Fruit fly (Drosophila melanogaster) whole organism, embryonic: ENCODE measurements around the gene ETHR.

Experiments
- ATbp ChIP-seq: fragments of 200-800 bp; sonication (Bioruptor generic); optimal IDR thresholded peaks from 2 replicates; lab custom pipeline; 2017; ENCODE audit warnings: missing biosample characterization, mild to moderate bottlenecking, missing genetic modification characterization, missing genetic modification reagents
- Abd-B ChIP-seq: fragments of 200-800 bp; sonication (Bioruptor generic); optimal IDR thresholded peaks from 2 replicates; lab custom pipeline; 2018; ENCODE audit warnings: missing biosample characterization, mild to moderate bottlenecking, missing genetic modification characterization, moderate library complexity
- B-H1 ChIP-seq: fragments of 200-800 bp; sonication (Bioruptor generic); IDR thresholded peaks from 3 replicates; pipeline ENCODE4 v1.3.6; 2022; ENCODE audit warnings: missing biosample characterization, missing genetic modification characterization
- CG10959 ChIP-seq: fragments of 200-800 bp; sonication (Bioruptor generic); IDR thresholded peaks from 2 replicates; pipeline ENCODE4 v1.3.6; 2022; ENCODE audit warnings: missing biosample characterization, missing genetic modification characterization
- CG10979 ChIP-seq: fragments of 200-800 bp; sonication (Bioruptor generic); optimal IDR thresholded peaks from 2 replicates; lab custom pipeline; 2018; ENCODE audit warnings: missing biosample characterization, mild to moderate bottlenecking, missing genetic modification characterization, moderate library complexity
- CG11504 ChIP-seq: fragments of 200-800 bp; sonication (Bioruptor generic); optimal IDR thresholded peaks from 3 replicates; lab custom pipeline; 2019; ENCODE audit warnings: missing biosample characterization, mild to moderate bottlenecking, missing genetic modification characterization, moderate library complexity
- CG13296 ChIP-seq: fragments of 200-800 bp; sonication (Bioruptor generic); optimal IDR thresholded peaks from 3 replicates; lab custom pipeline; 2018; ENCODE audit warnings: missing biosample characterization, mild to moderate bottlenecking, missing genetic modification characterization
- CG14441 ChIP-seq: fragments of 200-800 bp; sonication (Bioruptor generic); IDR thresholded peaks from 2 replicates; pipeline ENCODE4 v1.3.6; 2022; ENCODE audit warnings: missing biosample characterization, missing genetic modification characterization
- CG1529 ChIP-seq: fragments of 200-800 bp; sonication (Bioruptor generic); optimal IDR thresholded peaks from 3 replicates; lab custom pipeline; 2018; ENCODE audit warnings: missing biosample characterization, missing genetic modification characterization
- CG15696 ChIP-seq: fragments of 200-800 bp; sonication (Bioruptor generic); optimal IDR thresholded peaks from 2 replicates; lab custom pipeline; 2019; ENCODE audit warnings: missing biosample characterization, mild to moderate bottlenecking, missing genetic modification characterization, moderate library complexity
- CG17829 ChIP-seq: fragments of 200-800 bp; optimal IDR thresholded peaks from 2 replicates; lab custom pipeline; 2019; ENCODE audit warnings: missing biosample characterization, mild to moderate bottlenecking, missing genetic modification characterization, moderate library complexity
- CG18599 ChIP-seq: fragments of 200-800 bp; sonication (Bioruptor generic); optimal IDR thresholded peaks from 3 replicates; lab custom pipeline; 2017; ENCODE audit warnings: missing biosample characterization, missing genetic modification characterization, mild to moderate bottlenecking, moderate library complexity, missing genetic modification reagents
- CG18619 ChIP-seq: fragments of 200-800 bp; sonication (Bioruptor generic); optimal IDR thresholded peaks from 3 replicates; lab custom pipeline; 2017; ENCODE audit warnings: missing biosample characterization, mild to moderate bottlenecking, missing genetic modification characterization
- CG18764 ChIP-seq: fragments of 200-800 bp; sonication (Bioruptor generic); optimal IDR thresholded peaks from 3 replicates; lab custom pipeline; 2016; ENCODE audit warnings: missing biosample characterization, missing genetic modification characterization
- CG2678 ChIP-seq: fragments of 200-800 bp; sonication (Bioruptor generic); optimal IDR thresholded peaks from 3 replicates; lab custom pipeline; 2019; ENCODE audit warnings: missing biosample characterization, mild to moderate bottlenecking, missing genetic modification characterization, moderate library complexity
- CG2875 ChIP-seq: fragments of 200-800 bp; sonication (Bioruptor generic); optimal IDR thresholded peaks from 2 replicates; lab custom pipeline; 2017; ENCODE audit warnings: missing biosample characterization, mild to moderate bottlenecking, missing genetic modification characterization, missing genetic modification reagents
- CG32532 ChIP-seq: fragments of 200-800 bp; sonication (Bioruptor generic); IDR thresholded peaks from 2 replicates; pipeline ENCODE4 v1.3.6; 2022; ENCODE audit warnings: missing biosample characterization, missing genetic modification characterization
- CG34224 ChIP-seq: fragments of 200-800 bp; sonication (Bioruptor generic); IDR thresholded peaks from 3 replicates; pipeline ENCODE4 v1.3.6; 2022; ENCODE audit warnings: missing biosample characterization, missing genetic modification characterization; ENCODE audit not compliant: partially characterized antibody
- CG4360 ChIP-seq: fragments of 200-800 bp; sonication (Bioruptor generic); IDR thresholded peaks from 2 replicates; pipeline ENCODE4 v1.3.6; 2022; ENCODE audit warnings: missing biosample characterization, missing genetic modification characterization
- CG4404 ChIP-seq: fragments of 200-800 bp; sonication (Bioruptor generic); IDR thresholded peaks from 2 replicates; pipeline ENCODE4 v1.3.6; 2022; ENCODE audit warnings: missing biosample characterization, missing genetic modification characterization
- CG7556 ChIP-seq: fragments of 200-800 bp; sonication (Bioruptor generic); optimal IDR thresholded peaks from 2 replicates; lab custom pipeline; 2017; ENCODE audit warnings: missing biosample characterization, mild to moderate bottlenecking, missing genetic modification characterization
- CG8290 ChIP-seq, 3 experiments: fragments of 200-800 bp; sonication (Bioruptor generic); optimal IDR thresholded peaks; 2 replicates each; lab custom pipeline; 2016 to 2019; ENCODE audit warnings: missing biosample characterization in 3 of 3, missing genetic modification characterization in 3 of 3, mild to moderate bottlenecking in 2 of 3, moderate library complexity in 1 of 3
- CG8765 ChIP-seq: fragments of 200-800 bp; sonication (Bioruptor generic); IDR thresholded peaks from 2 replicates; pipeline ENCODE4 v1.3.6; 2022; ENCODE audit warnings: missing biosample characterization, missing genetic modification characterization
- CG9215 ChIP-seq: fragments of 200-800 bp; sonication (Bioruptor generic); IDR thresholded peaks from 2 replicates; pipeline ENCODE4 v1.3.6; 2022; ENCODE audit warnings: missing biosample characterization, missing genetic modification characterization
- CG9817 ChIP-seq: fragments of 200-800 bp; sonication (Bioruptor generic); optimal IDR thresholded peaks from 2 replicates; lab custom pipeline; 2018; ENCODE audit warnings: missing biosample characterization, mild to moderate bottlenecking, missing genetic modification characterization, moderate library complexity
- CTCF ChIP-seq: fragments of 200-800 bp; sonication (Bioruptor generic); optimal IDR thresholded peaks from 2 replicates; lab custom pipeline; 2017; ENCODE audit warnings: missing biosample characterization, mild to moderate bottlenecking, missing genetic modification characterization, moderate library complexity
- D19B ChIP-seq: fragments of 200-800 bp; sonication (Bioruptor generic); optimal IDR thresholded peaks from 2 replicates; lab custom pipeline; 2017; ENCODE audit warnings: missing biosample characterization, mild to moderate bottlenecking, missing genetic modification characterization
- E2f1 ChIP-seq: fragments of 200-800 bp; sonication (Bioruptor generic); IDR thresholded peaks from 2 replicates; pipeline ENCODE4 v1.3.6; 2022; ENCODE audit warnings: missing biosample characterization, missing genetic modification characterization
- Ets65A ChIP-seq: fragments of 200-800 bp; sonication (Bioruptor generic); peaks from one replicate; lab custom pipeline; 2016; ENCODE audit warnings: missing biosample characterization, missing genetic modification characterization
- Gug ChIP-seq: fragments of 200-800 bp; sonication (Bioruptor generic); IDR thresholded peaks from 4 replicates; pipeline ENCODE4 v1.3.6; 2022; ENCODE audit warnings: missing biosample characterization, missing genetic modification characterization
- HLH3B ChIP-seq: fragments of 200-800 bp; sonication (Bioruptor generic); IDR thresholded peaks from 2 replicates; pipeline ENCODE4 v1.3.6; 2022; ENCODE audit warnings: missing biosample characterization, missing genetic modification characterization
- Hey ChIP-seq: fragments of 200-800 bp; sonication (Bioruptor generic); optimal IDR thresholded peaks from 3 replicates; lab custom pipeline; 2018; ENCODE audit warnings: missing biosample characterization, mild to moderate bottlenecking, missing genetic modification characterization
- Hr51 ChIP-seq, 2 experiments: fragments of 200-800 bp; sonication (Bioruptor generic); optimal IDR thresholded peaks; 2 replicates in 1 of 2; 3 replicates in 1 of 2; lab custom pipeline; 2016 to 2018; ENCODE audit warnings: missing biosample characterization in 2 of 2, missing genetic modification characterization in 2 of 2, mild to moderate bottlenecking in 1 of 2, moderate library complexity in 1 of 2
- Vsx1 ChIP-seq: fragments of 200-800 bp; sonication (Bioruptor generic); optimal IDR thresholded peaks from 2 replicates; lab custom pipeline; 2017; ENCODE audit warnings: missing biosample characterization, mild to moderate bottlenecking, missing genetic modification characterization, missing genetic modification reagents
- YL-1 ChIP-seq: fragments of 200-800 bp; sonication (Bioruptor generic); optimal IDR thresholded peaks from 3 replicates; lab custom pipeline; 2017; ENCODE audit warnings: missing biosample characterization, mild to moderate bottlenecking, missing genetic modification characterization
- amos ChIP-seq: fragments of 200-800 bp; sonication (Bioruptor generic); IDR thresholded peaks from 2 replicates; pipeline ENCODE4 v1.3.6; 2022; ENCODE audit warnings: missing biosample characterization, missing genetic modification characterization; ENCODE audit not compliant: partially characterized antibody
- chinmo ChIP-seq: fragments of 200-800 bp; sonication (Bioruptor generic); IDR thresholded peaks from 4 replicates; pipeline ENCODE4 v1.3.6; 2022; ENCODE audit warnings: missing biosample characterization, missing genetic modification characterization; ENCODE audit not compliant: partially characterized antibody
- ci ChIP-seq: fragments of 200-800 bp; sonication (Bioruptor generic); IDR thresholded peaks from 3 replicates; pipeline ENCODE4 v1.3.6; 2022; ENCODE audit warnings: missing biosample characterization, missing genetic modification characterization
- dan ChIP-seq: fragments of 200-800 bp; sonication (Bioruptor generic); IDR thresholded peaks from 2 replicates; pipeline ENCODE4 v1.3.6; 2022; ENCODE audit warnings: missing biosample characterization, missing genetic modification characterization
- exex ChIP-seq: fragments of 200-800 bp; sonication (Bioruptor generic); optimal IDR thresholded peaks from 4 replicates; lab custom pipeline; 2018; ENCODE audit warnings: missing biosample characterization, mild to moderate bottlenecking, missing genetic modification characterization, moderate library complexity
- ftz-f1 ChIP-seq: fragments of 200-800 bp; sonication (Bioruptor generic); optimal IDR thresholded peaks from 2 replicates; lab custom pipeline; 2016; ENCODE audit warnings: missing biosample characterization, missing genetic modification characterization
- gem ChIP-seq: fragments of 200-800 bp; sonication (Bioruptor generic); optimal IDR thresholded peaks from 2 replicates; lab custom pipeline; 2019; ENCODE audit warnings: missing biosample characterization, mild to moderate bottlenecking, missing genetic modification characterization, moderate library complexity
- nerfin-2 ChIP-seq: fragments of 200-800 bp; sonication (Bioruptor generic); IDR thresholded peaks from 2 replicates; pipeline ENCODE4 v1.3.6; 2022; ENCODE audit warnings: missing biosample characterization, missing genetic modification characterization; ENCODE audit not compliant: partially characterized antibody
- scrt ChIP-seq: fragments of 200-800 bp; sonication (Bioruptor generic); optimal IDR thresholded peaks from 2 replicates; lab custom pipeline; 2018; ENCODE audit warnings: missing biosample characterization, mild to moderate bottlenecking, missing genetic modification characterization, moderate library complexity
- tgo ChIP-seq: fragments of 200-800 bp; sonication (Bioruptor generic); IDR thresholded peaks from 3 replicates; pipeline ENCODE4 v1.3.6; 2022; ENCODE audit warnings: missing biosample characterization, missing genetic modification characterization
- vnd ChIP-seq: fragments of 200-800 bp; sonication (Bioruptor generic); IDR thresholded peaks from 3 replicates; pipeline ENCODE4 v1.3.6; 2022; ENCODE audit warnings: missing biosample characterization, missing genetic modification characterization; ENCODE audit not compliant: partially characterized antibody

ETHR gene

DNA sequence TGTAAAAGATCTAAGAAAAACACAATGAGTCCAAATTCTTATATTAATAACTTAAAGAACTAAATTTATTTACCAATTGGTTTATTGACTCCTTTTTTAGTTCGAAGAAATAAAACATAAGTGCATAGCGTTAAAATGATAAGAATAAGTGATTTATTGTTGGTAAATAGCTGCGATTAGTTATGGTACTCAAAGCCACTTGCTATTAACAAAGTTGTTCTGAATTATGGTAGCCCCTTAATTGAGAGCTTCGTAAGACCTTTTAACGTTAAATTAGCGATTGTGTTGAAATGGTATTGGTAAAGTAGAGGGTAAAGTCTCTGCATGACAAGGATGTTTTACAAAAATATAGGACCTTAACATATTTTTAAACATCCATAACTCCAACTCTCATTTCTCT is 965 bp upstream of the ETHR start:
- TF ChIP-seq exex (tag; lab: Kevin White, UChicago) = peak; percentile 96
- 0 out of 3 replicates have a peak, but pooled peaks have one; percentile 17 for TF ChIP-seq vnd (GFP tag; lab: Robert Waterston, UW)
- TF ChIP-seq chinmo (GFP tag; lab: Robert Waterston, UW) = no peak
- peak; percentile 48 for TF ChIP-seq Hey (tag; lab: Kevin White, UChicago)
- TF ChIP-seq CG4360 (GFP tag; lab: Robert Waterston, UW) = no peak
- peak; percentile 22 for TF ChIP-seq Vsx1 (GFP tag; lab: Kevin White, UChicago)
- TF ChIP-seq CG9215 (GFP tag; lab: Robert Waterston, UW) = no peak

DNA sequence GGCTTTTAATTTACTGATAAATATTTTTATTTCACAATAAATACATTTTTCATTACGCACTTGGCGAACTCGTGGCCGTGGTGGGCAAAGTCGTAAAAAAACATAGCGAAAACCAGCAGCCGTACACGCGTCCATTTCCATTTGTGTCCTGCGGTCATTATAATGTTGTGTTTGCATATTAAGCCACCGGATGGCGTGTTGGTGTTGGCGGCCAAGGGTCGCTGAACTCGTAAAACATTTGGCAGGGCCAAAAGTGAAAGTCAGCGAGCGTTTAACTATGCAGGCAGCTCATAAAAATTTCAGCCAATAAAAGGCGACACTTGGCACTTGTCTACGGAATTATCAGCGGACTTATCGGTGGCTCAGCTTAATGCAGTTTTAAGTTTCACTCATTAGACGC is 5.7 kb downstream of the ETHR start:
- TF ChIP-seq CG14441 = no peak
- TF ChIP-seq CG7556 (GFP tag; lab: Kevin White, UChicago) = no peak
- TF ChIP-seq HLH3B = no peak
- TF ChIP-seq E2f1 (GFP tag; lab: Robert Waterston, UW) = no peak
- no peak for TF ChIP-seq CG4404 (GFP tag; lab: Robert Waterston, UW)
- TF ChIP-seq CG10979 = peak; percentile 83
- TF ChIP-seq CTCF (GFP tag; lab: Kevin White, UChicago) = peak; percentile 75

DNA sequence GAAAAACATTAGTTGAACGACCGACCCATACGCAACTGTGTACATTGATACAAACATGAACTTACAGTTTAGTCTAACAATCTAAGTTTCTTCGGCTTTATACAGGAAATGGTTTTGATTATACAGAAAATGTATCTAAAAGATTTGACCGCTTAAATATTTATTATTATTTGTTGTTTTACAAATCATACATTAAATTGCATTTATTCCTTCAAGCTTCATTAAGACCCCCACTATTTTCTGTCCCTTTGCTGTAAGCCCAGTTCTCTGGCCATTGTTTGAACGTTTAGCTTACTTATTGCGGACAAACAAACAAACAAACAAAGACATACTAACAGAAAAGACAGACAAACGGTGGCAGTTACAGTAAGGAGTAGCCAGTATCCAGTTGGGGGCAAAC is 7.5 kb downstream of the ETHR start:
- no peak for TF ChIP-seq CG8765 (GFP tag; lab: Robert Waterston, UW)
- no peak for TF ChIP-seq Abd-B (GFP tag; lab: Kevin White, UChicago)
- no peak for TF ChIP-seq B-H1
- TF ChIP-seq dan (GFP tag; lab: Robert Waterston, UW) = no peak
- no peak for TF ChIP-seq CG2875 (GFP tag; lab: Kevin White, UChicago)
- no peak for TF ChIP-seq amos (GFP tag; lab: Robert Waterston, UW)
- no peak for TF ChIP-seq CG1529 (GFP tag; lab: Kevin White, UChicago)
- no peak for TF ChIP-seq CG32532
- TF ChIP-seq CG18599 = peak; percentile 27
- peak; percentile 18 for TF ChIP-seq CG2678 (tag; lab: Kevin White, UChicago)
- no peak for TF ChIP-seq Ets65A (GFP tag; lab: Kevin White, UChicago)
- TF ChIP-seq CG11504 (tag; lab: Kevin White, UChicago) = peak; percentile 2
- TF ChIP-seq gem (tag; lab: Kevin White, UChicago) = peak; percentile 14

DNA sequence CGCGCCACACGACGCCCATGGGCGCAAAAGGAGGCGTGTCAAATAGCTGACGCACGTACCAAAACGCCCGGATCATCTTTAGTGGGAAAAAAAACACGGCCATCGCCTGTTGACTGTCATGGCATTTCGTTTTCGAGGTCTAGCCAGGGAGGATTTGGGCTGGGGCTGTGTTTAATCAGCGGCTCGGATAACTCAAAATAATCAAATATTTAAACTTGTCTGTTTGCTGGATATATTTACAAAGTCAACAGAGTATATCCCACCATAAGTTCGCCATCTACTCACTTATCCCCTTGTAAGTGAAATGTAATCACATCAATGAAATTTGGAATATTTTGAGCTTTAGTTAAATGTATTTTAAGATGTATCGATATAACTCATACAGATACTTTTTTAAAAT is 14.0 kb downstream of the ETHR start:
- TF ChIP-seq CG13296 (GFP tag; lab: Kevin White, UChicago) (no peak), CG9817 (no peak), ftz-f1 (no peak), tgo (no peak), CG15696 (tag; lab: Kevin White, UChicago) (no peak), scrt (peak; percentile 47)

DNA sequence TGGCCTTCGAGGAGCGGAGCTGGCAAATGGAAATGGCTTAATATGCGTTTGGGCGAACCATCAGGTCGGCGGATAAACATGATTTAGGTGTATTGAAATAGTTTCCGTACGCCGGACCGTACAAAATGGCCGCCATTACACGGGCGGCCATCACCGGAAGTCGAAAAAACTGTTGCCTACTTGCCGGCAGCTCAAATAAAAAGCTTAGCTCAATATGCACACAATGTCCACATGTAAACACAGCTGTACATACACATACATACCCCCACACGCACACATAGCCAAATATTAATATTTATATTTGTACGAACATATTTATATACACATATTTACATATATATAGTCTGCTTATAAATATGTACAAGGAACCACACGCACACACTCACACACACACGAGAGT is 16.4 kb downstream of the ETHR start:
- TF ChIP-seq ci (GFP tag; lab: Robert Waterston, UW) (peak; percentile 85), D19B (GFP tag; lab: Kevin White, UChicago) (no peak), CG18764 (GFP tag; lab: Kevin White, UChicago) (no peak), CG17829 (peak; percentile 1), CG10959 (GFP tag; lab: Robert Waterston, UW) (peak; percentile 28; the same call in 1 of the 2 replicates), nerfin-2 (no peak), CG8290 (GFP tag; optimal IDR thresholded peaks at IDR 0.05; lab: Kevin White, UChicago) (no peak), CG8290 (tag; optimal IDR thresholded peaks at IDR 0.05; lab: Kevin White, UChicago) (peak; percentile 41 to 42), ATbp (GFP tag; lab: Kevin White, UChicago) (peak; percentile 56), Gug (GFP tag; lab: Robert Waterston, UW) (no peak), CG18619 (GFP tag; lab: Kevin White, UChicago) (peak; percentile 36), YL-1 (GFP tag; lab: Kevin White, UChicago) (no peak), Hr51 (GFP tag; optimal IDR thresholded peaks at IDR 0.05; lab: Kevin White, UChicago) (peak in 1 of 2 experiments; percentile 19), CG34224 (GFP tag; lab: Robert Waterston, UW) (no peak)
